Worm (Caenorhabditis elegans): ENCODE results near the gene M106.2.

ce11 chrII:10887097-10887496 is 37.3 kb upstream of the M106.2 start:
- TF ChIP-seq unc-62 (GFP tag; optimal IDR thresholded peaks at IDR 0.05 in 1 of 2): peak in 1 of 2 experiments; percentile 87
- TF ChIP-seq unc-62 (tag; optimal IDR thresholded peaks at IDR 0.05): no peak
- no peak for TF ChIP-seq ama-1 (optimal IDR thresholded peaks at IDR 0.05)
- TF ChIP-seq nhr-28 (tag; optimal IDR thresholded peaks at IDR 0.05): peak; percentile 93
- TF ChIP-seq F49E8.2 (tag; optimal IDR thresholded peaks at IDR 0.05; ENCODE audit: borderline replicate concordance): no peak
